Worm (Caenorhabditis elegans): Measurements from ENCODE around the gene F42F12.14.

The F42F12.14 gene

ce11 chrX:12393786-12394308 lies 45.4 kb downstream of the F42F12.14 start, which contains the start of gene F17E5.2:
TSS of gene F17E5.2 (plus strand) at chrX:12394258.
- TF ChIP-seq ceh-48 (tag; optimal IDR thresholded peaks at IDR 0.05) (peak; percentile 71), elt-2 (tag; optimal IDR thresholded peaks at IDR 0.05) (peak; percentile 10), odd-2 (tag; optimal IDR thresholded peaks at IDR 0.05) (no peak), dmd-4 (tag; optimal IDR thresholded peaks at IDR 0.05; ENCODE audit: borderline replicate concordance) (no peak), lin-11 (tag; optimal IDR thresholded peaks at IDR 0.05) (no peak), eyg-1 (tag; optimal IDR thresholded peaks at IDR 0.05) (no peak), hlh-8 (tag; optimal IDR thresholded peaks at IDR 0.05) (peak; percentile 70), K09A11.1 (tag; optimal IDR thresholded peaks at IDR 0.05; ENCODE audit: insufficient read depth) (no peak), pha-2 (tag; optimal IDR thresholded peaks at IDR 0.05) (no peak), ceh-30 (tag; optimal IDR thresholded peaks at IDR 0.05) (peak; percentile 94), F13H6.1 (tag; optimal IDR thresholded peaks at IDR 0.05) (peak; percentile 12), che-1 (tag; optimal IDR thresholded peaks at IDR 0.05) (no peak), ceh-31 (tag; optimal IDR thresholded peaks at IDR 0.05) (peak; percentile 77), unc-55 (GFP tag; optimal IDR thresholded peaks at IDR 0.05) (peak; percentile 71), unc-42 (tag; optimal IDR thresholded peaks at IDR 0.05) (peak; percentile 83), pat-9 (tag; optimal IDR thresholded peaks at IDR 0.05) (peak; percentile 18), Y22D7AL.16 (tag; optimal IDR thresholded peaks at IDR 0.05) (no peak), K02D7.2 (tag; optimal IDR thresholded peaks at IDR 0.05) (no peak), ceh-18 (tag; optimal IDR thresholded peaks at IDR 0.05) (peak; percentile 84), ceh-34 (tag; optimal IDR thresholded peaks at IDR 0.05) (peak; percentile 77), ceh-9 (tag; optimal IDR thresholded peaks at IDR 0.05) (no peak), hlh-30 (tag; optimal IDR thresholded peaks at IDR 0.05; ENCODE audit: insufficient read depth) (peak; percentile 32), ceh-24 (tag; optimal IDR thresholded peaks at IDR 0.05) (no peak), unc-86 (tag; optimal IDR thresholded peaks at IDR 0.05) (no peak), lim-6 (tag; optimal IDR thresholded peaks at IDR 0.05) (no peak), fax-1 (tag; optimal IDR thresholded peaks at IDR 0.05) (no peak), nfya-1 (tag; optimal IDR thresholded peaks at IDR 0.05) (peak; percentile 85), rnt-1 (tag; optimal IDR thresholded peaks at IDR 0.05) (peak; percentile 32), mec-3 (tag; optimal IDR thresholded peaks at IDR 0.05; ENCODE audit: borderline replicate concordance) (no peak), ahr-1 (tag; optimal IDR thresholded peaks at IDR 0.05) (no peak), pros-1 (tag; optimal IDR thresholded peaks at IDR 0.05) (peak; percentile 78), ref-2 (tag; optimal IDR thresholded peaks at IDR 0.05) (peak; percentile 74), dve-1 (tag; optimal IDR thresholded peaks at IDR 0.05) (no peak), hlh-6 (tag; optimal IDR thresholded peaks at IDR 0.05) (no peak), sdc-2 (tag; optimal IDR thresholded peaks at IDR 0.05) (peak; percentile 83), T23F11.4 (GFP tag; optimal IDR thresholded peaks at IDR 0.05) (no peak), C08G9.2 (tag; optimal IDR thresholded peaks at IDR 0.05) (peak; percentile 9), tbx-2 (tag; optimal IDR thresholded peaks at IDR 0.05) (peak; percentile 68), ceh-45 (GFP tag; IDR thresholded peaks at IDR 0.05) (no peak), ceh-6 (GFP tag; optimal IDR thresholded peaks at IDR 0.05) (peak; percentile 20), ets-4 (tag; optimal IDR thresholded peaks at IDR 0.05) (no peak)

All from whole organism, late embryonic.